Worm (Caenorhabditis elegans) whole organism, young adult: Measurements from ENCODE around the gene hot-7.
A peak's percentile ranks its signal among the peaks of the same experiment; 100 is the strongest.

Experiments used
- B0019.2 ChIP-seq: fragments of 200-800 bp; sonication (Bioruptor generic); conservative IDR thresholded peaks from 2 replicates; pipeline ENCODE4 v1.3.6; 2022; ENCODE audit warnings: missing genetic modification reagents, missing genetic modification characterization, missing compliant biosample characterization
- B0261.1 ChIP-seq: sonication (generic microtip); optimal IDR thresholded peaks from 2 replicates; lab custom pipeline; 2016; ENCODE audit warnings: mild to moderate bottlenecking, missing genetic modification characterization, moderate library complexity, missing compliant biosample characterization
- F22D6.2 ChIP-seq: sonication (generic microtip); optimal IDR thresholded peaks from 2 replicates; lab custom pipeline; 2016; ENCODE audit warnings: mild to moderate bottlenecking, missing genetic modification characterization, missing compliant biosample characterization
- F33H1.4 ChIP-seq: fragments of 200-800 bp; sonication (Bioruptor generic); IDR thresholded peaks from 2 replicates; pipeline ENCODE4 v1.3.6; 2022; ENCODE audit warnings: missing genetic modification reagents, missing genetic modification characterization, missing compliant biosample characterization
- F49E8.2 ChIP-seq: sonication (generic microtip); optimal IDR thresholded peaks from 3 replicates; lab custom pipeline; 2017; ENCODE audit warnings: missing genetic modification characterization, mild to moderate bottlenecking, missing compliant biosample characterization, antibody characterized with exemption, moderate library complexity; ENCODE audit not compliant: insufficient read depth
- K11D2.4 ChIP-seq: fragments of 200-800 bp; sonication (Bioruptor generic); IDR thresholded peaks from 2 replicates; pipeline ENCODE4 v1.3.6; 2022; ENCODE audit warnings: missing genetic modification reagents, missing genetic modification characterization, missing compliant biosample characterization
- T07F8.4 ChIP-seq: sonication (generic microtip); optimal IDR thresholded peaks from 2 replicates; lab custom pipeline; 2016; ENCODE audit warnings: mild to moderate bottlenecking, missing genetic modification characterization, moderate library complexity, missing compliant biosample characterization
- Y56A3A.18 ChIP-seq: fragments of 200-800 bp; sonication (Bioruptor generic); IDR thresholded peaks from 2 replicates; pipeline ENCODE4 v1.3.6; 2022; ENCODE audit warnings: missing genetic modification reagents, missing genetic modification characterization, missing compliant biosample characterization
- Y79H2A.3 ChIP-seq: fragments of 200-800 bp; sonication (Bioruptor generic); conservative IDR thresholded peaks from 2 replicates; pipeline ENCODE4 v1.3.6; 2022; ENCODE audit warnings: missing genetic modification reagents, missing genetic modification characterization, missing compliant biosample characterization
- ZK185.1 ChIP-seq: sonication (generic microtip); optimal IDR thresholded peaks from 2 replicates; lab custom pipeline; 2016; ENCODE audit warnings: mild to moderate bottlenecking, missing genetic modification characterization, missing compliant biosample characterization; ENCODE audit not compliant: poor library complexity, severe bottlenecking
- akir-1 ChIP-seq: fragments of 200-800 bp; sonication (Bioruptor generic); optimal IDR thresholded peaks from 2 replicates; lab custom pipeline; 2018; ENCODE audit warnings: mild to moderate bottlenecking, missing genetic modification characterization, moderate library complexity, missing compliant biosample characterization
- attf-6 ChIP-seq: fragments of 200-800 bp; sonication (Bioruptor generic); IDR thresholded peaks from 2 replicates; pipeline ENCODE4 v1.3.6; 2022; ENCODE audit warnings: missing genetic modification reagents, missing genetic modification characterization, missing compliant biosample characterization
- cebp-2 ChIP-seq: fragments of 200-800 bp; sonication (Bioruptor generic); IDR thresholded peaks from 2 replicates; pipeline ENCODE4 v1.3.6; 2022; ENCODE audit warnings: missing genetic modification characterization, missing compliant biosample characterization
- ceh-100 ChIP-seq: fragments of 200-800 bp; sonication (Bioruptor generic); IDR thresholded peaks from 2 replicates; pipeline ENCODE4 v1.3.6; 2022; ENCODE audit warnings: missing genetic modification reagents, missing genetic modification characterization, missing compliant biosample characterization
- ceh-40 ChIP-seq: fragments of 200-800 bp; sonication (Bioruptor generic); IDR thresholded peaks from 2 replicates; pipeline ENCODE4 v1.3.6; 2022; ENCODE audit warnings: missing genetic modification characterization, missing compliant biosample characterization
- die-1 ChIP-seq: sonication (generic microtip); optimal IDR thresholded peaks from 2 replicates; lab custom pipeline; 2016; ENCODE audit warnings: missing genotype, mild to moderate bottlenecking, missing genetic modification characterization, missing compliant biosample characterization
- dox-1 ChIP-seq: fragments of 200-800 bp; sonication (Bioruptor generic); IDR thresholded peaks from 2 replicates; pipeline ENCODE4 v1.3.6; 2022; ENCODE audit warnings: missing genetic modification reagents, missing genetic modification characterization, missing compliant biosample characterization
- dpl-1 ChIP-seq: fragments of 150-350 bp; optimal IDR thresholded peaks from 2 replicates; lab custom pipeline; 2014; ENCODE audit warnings: missing biosample characterization, missing genetic modification reagents, missing genetic modification characterization
- egl-18 ChIP-seq: fragments of 200-800 bp; sonication (Bioruptor generic); IDR thresholded peaks from 2 replicates; pipeline ENCODE4 v1.3.6; 2022; ENCODE audit warnings: missing genetic modification reagents, missing genetic modification characterization, missing compliant biosample characterization
- ekl-4 ChIP-seq: fragments of 200-800 bp; sonication (Bioruptor generic); IDR thresholded peaks from 2 replicates; pipeline ENCODE4 v1.3.6; 2022; ENCODE audit warnings: missing genetic modification reagents, missing genetic modification characterization, missing compliant biosample characterization
- ets-4 ChIP-seq: fragments of 200-800 bp; sonication (Bioruptor generic); optimal IDR thresholded peaks from 2 replicates; lab custom pipeline; 2018; ENCODE audit warnings: mild to moderate bottlenecking, missing genetic modification characterization, missing compliant biosample characterization
- gei-17 ChIP-seq: fragments of 200-800 bp; sonication (Bioruptor generic); optimal IDR thresholded peaks from 2 replicates; lab custom pipeline; 2018; ENCODE audit warnings: mild to moderate bottlenecking, missing genetic modification characterization, missing compliant biosample characterization
- him-1 ChIP-seq: sonication (generic microtip); optimal IDR thresholded peaks from 2 replicates; lab custom pipeline; 2016; ENCODE audit warnings: missing genotype, missing genetic modification reagents, missing genetic modification characterization, missing compliant biosample characterization
- hlh-26 ChIP-seq: fragments of 200-800 bp; sonication (Bioruptor generic); conservative IDR thresholded peaks from 2 replicates; pipeline ENCODE4 v1.3.6; 2022; ENCODE audit warnings: missing genetic modification reagents, missing genetic modification characterization, missing compliant biosample characterization
- let-607 ChIP-seq, 2 experiments: fragments of 200-800 bp in 1 of 2; sonication (Bioruptor generic) in 1 of 2; sonication (generic microtip) in 1 of 2; optimal IDR thresholded peaks; 2 replicates each; lab custom pipeline; 2016 to 2018; ENCODE audit warnings: mild to moderate bottlenecking in 2 of 2, missing compliant biosample characterization in 2 of 2, missing genetic modification characterization in 2 of 2, moderate library complexity in 2 of 2, missing genotype in 1 of 2
- lsy-27 ChIP-seq: sonication (generic microtip); optimal IDR thresholded peaks from 2 replicates; lab custom pipeline; 2017; ENCODE audit warnings: missing genetic modification characterization, mild to moderate bottlenecking, missing compliant biosample characterization, antibody characterized with exemption, missing genotype, borderline replicate concordance; ENCODE audit not compliant: insufficient read depth
- madf-3 ChIP-seq: fragments of 200-800 bp; sonication (Bioruptor generic); IDR thresholded peaks from 2 replicates; pipeline ENCODE4 v1.3.6; 2022; ENCODE audit warnings: missing genetic modification reagents, missing genetic modification characterization, missing compliant biosample characterization
- madf-8 ChIP-seq: fragments of 200-800 bp; sonication (Bioruptor generic); conservative IDR thresholded peaks from 2 replicates; pipeline ENCODE4 v1.3.6; 2022; ENCODE audit warnings: missing genetic modification reagents, missing genetic modification characterization, missing compliant biosample characterization
- mcd-1 ChIP-seq: fragments of 200-800 bp; sonication (Bioruptor generic); IDR thresholded peaks from 2 replicates; pipeline ENCODE4 v1.3.6; 2022; ENCODE audit warnings: missing genetic modification reagents, missing genetic modification characterization, missing compliant biosample characterization
- mel-28 ChIP-seq: sonication (generic microtip); optimal IDR thresholded peaks from 2 replicates; lab custom pipeline; 2016; ENCODE audit warnings: borderline replicate concordance, mild to moderate bottlenecking, missing genetic modification characterization, missing compliant biosample characterization
- mes-4 ChIP-seq: sonication (generic microtip); optimal IDR thresholded peaks from 2 replicates; lab custom pipeline; 2016; ENCODE audit warnings: missing genotype, missing genetic modification characterization, missing compliant biosample characterization
- mxl-1 ChIP-seq: sonication (generic microtip); optimal IDR thresholded peaks from 2 replicates; lab custom pipeline; 2016; ENCODE audit warnings: missing genetic modification characterization, missing compliant biosample characterization
- nfya-1 ChIP-seq: sonication (generic microtip); optimal IDR thresholded peaks from 2 replicates; lab custom pipeline; 2017; ENCODE audit warnings: antibody characterized with exemption, missing compliant biosample characterization, missing genetic modification characterization, borderline replicate concordance; ENCODE audit not compliant: insufficient read depth
- nfya-2 ChIP-seq: fragments of 200-800 bp; sonication (Bioruptor generic); IDR thresholded peaks from 2 replicates; pipeline ENCODE4 v1.3.6; 2022; ENCODE audit warnings: missing genetic modification reagents, missing genetic modification characterization, missing compliant biosample characterization
- nfyb-1 ChIP-seq: fragments of 200-800 bp; sonication (Bioruptor generic); IDR thresholded peaks from 2 replicates; pipeline ENCODE4 v1.3.6; 2022; ENCODE audit warnings: missing genetic modification reagents, missing genetic modification characterization, missing compliant biosample characterization
- nhr-80 ChIP-seq: sonication (generic microtip); optimal IDR thresholded peaks from 2 replicates; lab custom pipeline; 2016; ENCODE audit warnings: missing genetic modification characterization, missing compliant biosample characterization
- rec-8 ChIP-seq, 2 experiments: sonication (generic microtip); optimal IDR thresholded peaks; 2 replicates each; lab custom pipeline; 2016; ENCODE audit warnings: mild to moderate bottlenecking in 2 of 2, missing genetic modification characterization in 2 of 2, missing genetic modification reagents in 2 of 2, missing genotype in 2 of 2, missing biosample characterization in 1 of 2, missing compliant biosample characterization in 1 of 2, moderate library complexity in 1 of 2
- snpc-3.4 ChIP-seq: sonication (generic microtip); optimal IDR thresholded peaks from 2 replicates; lab custom pipeline; 2017; ENCODE audit warnings: missing genetic modification characterization, mild to moderate bottlenecking, missing compliant biosample characterization, antibody characterized with exemption, moderate library complexity, missing genotype, missing genetic modification reagents
- snpc-4 ChIP-seq, 5 experiments: fragments of 150-350 bp in 1 of 5; sonication (generic microtip) in 4 of 5; optimal IDR thresholded peaks; 2 replicates each; lab custom pipeline; 2014 to 2018; ENCODE audit warnings: missing genetic modification characterization in 5 of 5, missing biosample characterization in 3 of 5, antibody characterized with exemption in 2 of 5, mild to moderate bottlenecking in 2 of 5, missing compliant biosample characterization in 2 of 5, missing genotype in 2 of 5, moderate library complexity in 2 of 5, missing genetic modification reagents in 1 of 5
- somi-1 ChIP-seq: fragments of 200-800 bp; sonication (Bioruptor generic); optimal IDR thresholded peaks from 2 replicates; lab custom pipeline; 2018; ENCODE audit warnings: mild to moderate bottlenecking, missing genetic modification characterization, missing compliant biosample characterization
- unc-62 ChIP-seq: fragments of 150-350 bp; optimal IDR thresholded peaks from 2 replicates; lab custom pipeline; 2014; ENCODE audit warnings: missing biosample characterization, missing genetic modification reagents, missing genetic modification characterization
- xnd-1 ChIP-seq: sonication (generic microtip); optimal IDR thresholded peaks from 2 replicates; lab custom pipeline; 2016; ENCODE audit warnings: missing genotype, missing genetic modification reagents, missing genetic modification characterization, missing compliant biosample characterization
- zim-3 ChIP-seq: sonication (generic microtip); optimal IDR thresholded peaks from 2 replicates; lab custom pipeline; 2017; ENCODE audit warnings: mild to moderate bottlenecking, missing genetic modification characterization, moderate library complexity, missing compliant biosample characterization
- ztf-18 ChIP-seq: sonication (generic microtip); optimal IDR thresholded peaks from 2 replicates; lab custom pipeline; 2016; ENCODE audit warnings: missing genotype, mild to moderate bottlenecking, missing genetic modification characterization, missing compliant biosample characterization
- ztf-25 ChIP-seq: fragments of 200-800 bp; sonication (Bioruptor generic); IDR thresholded peaks from 2 replicates; pipeline ENCODE4 v1.3.6; 2022; ENCODE audit warnings: missing genetic modification reagents, missing genetic modification characterization, missing compliant biosample characterization
- ztf-26 ChIP-seq: sonication (generic microtip); optimal IDR thresholded peaks from 2 replicates; lab custom pipeline; 2017; ENCODE audit warnings: missing genetic modification characterization, missing compliant biosample characterization

The hot-7 gene

DNA sequence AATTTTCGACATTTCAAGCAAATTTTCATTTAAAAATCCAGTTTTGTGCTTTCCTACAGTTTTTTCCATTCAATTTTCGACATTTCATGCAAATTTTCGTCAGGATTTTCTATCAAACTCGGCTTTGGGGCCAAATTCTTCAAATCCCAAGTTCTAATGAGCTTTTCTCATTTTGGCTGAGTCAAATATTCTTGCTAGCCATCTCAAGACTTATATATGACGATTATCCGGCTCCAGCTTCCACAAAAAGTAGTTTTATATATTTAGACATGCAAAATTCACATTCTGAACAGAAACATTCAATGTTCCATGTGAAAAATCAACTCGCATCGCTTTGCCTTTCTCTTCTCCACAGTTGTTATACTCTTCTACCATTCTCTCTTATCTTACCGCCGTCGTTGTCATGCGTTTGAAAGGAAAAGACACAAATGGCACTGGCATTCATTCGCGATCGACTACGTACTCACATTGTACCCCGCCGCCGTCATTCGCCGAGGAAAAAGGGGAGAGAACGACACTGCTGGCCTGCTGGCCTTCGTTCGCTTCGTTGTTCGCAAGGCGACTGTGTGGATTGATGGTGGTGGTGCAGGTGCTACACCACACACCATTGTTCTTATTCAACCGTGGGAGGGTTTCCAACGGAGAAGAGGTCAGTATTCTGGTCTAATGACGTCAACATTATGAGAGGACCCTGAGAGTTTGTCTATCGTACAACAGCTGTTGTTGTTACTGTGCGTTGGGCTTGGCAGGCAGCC, 36.7 kb downstream of the hot-7 start (continued):
- no peak for TF ChIP-seq snpc-3.4
- TF ChIP-seq lsy-27 (tag; lab: Kevin White, UChicago) = no peak
- TF ChIP-seq die-1 (tag; lab: Kevin White, UChicago) = peak; percentile 18
- TF ChIP-seq dox-1 (GFP tag; lab: Robert Waterston, UW) = peak; percentile 43; the same call in 1 of the 2 replicates
- no peak for TF ChIP-seq madf-3
- TF ChIP-seq B0019.2 (GFP tag; lab: Robert Waterston, UW) = no peak
- TF ChIP-seq ztf-18 (tag; lab: Kevin White, UChicago) = peak; percentile 51
- TF ChIP-seq B0261.1 (tag; lab: Kevin White, UChicago) = no peak
- TF ChIP-seq attf-6 (GFP tag; lab: Robert Waterston, UW) = no peak
- no peak for TF ChIP-seq rec-8 (tag; optimal IDR thresholded peaks at IDR 0.05; lab: Kevin White, UChicago)
- TF ChIP-seq madf-8 (GFP tag; lab: Robert Waterston, UW) = no peak; the same call in 1 of the 2 replicates
- no peak for TF ChIP-seq cebp-2 (GFP tag; lab: Robert Waterston, UW)
- TF ChIP-seq let-607 (tag; optimal IDR thresholded peaks at IDR 0.05; lab: Kevin White, UChicago) = no peak
- peak; percentile 46 for TF ChIP-seq unc-62 (GFP tag; lab: Kevin White, UChicago)
- TF ChIP-seq F49E8.2 (tag; lab: Kevin White, UChicago) = no peak
- TF ChIP-seq xnd-1 (tag; lab: Kevin White, UChicago) = no peak
- peak; percentile 75 for TF ChIP-seq ets-4 (GFP tag; lab: Kevin White, UChicago)
- TF ChIP-seq snpc-4 (GFP tag; optimal IDR thresholded peaks at IDR 0.05; lab: Kevin White, UChicago) = no peak
- TF ChIP-seq snpc-4 (tag; optimal IDR thresholded peaks at IDR 0.05; lab: Kevin White, UChicago) = peak in 1 of 4 experiments; percentile 6
- TF ChIP-seq dpl-1 (GFP tag; lab: Kevin White, UChicago) = no peak
- TF ChIP-seq akir-1 (GFP tag; lab: Kevin White, UChicago) = no peak
- TF ChIP-seq him-1 (tag; lab: Kevin White, UChicago) = no peak
- no peak for TF ChIP-seq ekl-4 (GFP tag; lab: Robert Waterston, UW)
- no peak for TF ChIP-seq gei-17 (GFP tag; lab: Kevin White, UChicago)
- TF ChIP-seq somi-1 = no peak
- TF ChIP-seq ztf-25 (GFP tag; lab: Robert Waterston, UW) = no peak
- TF ChIP-seq nfyb-1 = peak; percentile 54; the same call in 1 of the 2 replicates
- peak; percentile 28; the same call in 1 of the 2 replicates for TF ChIP-seq mcd-1 (GFP tag; lab: Robert Waterston, UW)
- no peak for TF ChIP-seq nfya-2 (GFP tag; lab: Robert Waterston, UW)
- TF ChIP-seq ztf-26 (tag; lab: Kevin White, UChicago) = no peak
- TF ChIP-seq nfya-1 = no peak
- TF ChIP-seq ZK185.1 = no peak
- no peak for TF ChIP-seq K11D2.4
- no peak for TF ChIP-seq mel-28 (tag; lab: Kevin White, UChicago)
- TF ChIP-seq ceh-40 (GFP tag; lab: Robert Waterston, UW) = no peak
- 0 out of 2 replicates have a peak, but pooled peaks have one; percentile 11 for TF ChIP-seq Y79H2A.3 (GFP tag; lab: Robert Waterston, UW)
- no peak for TF ChIP-seq T07F8.4 (tag; lab: Kevin White, UChicago)
- TF ChIP-seq hlh-26 (GFP tag; lab: Robert Waterston, UW) = no peak
- no peak for TF ChIP-seq mes-4 (tag; lab: Kevin White, UChicago)
- TF ChIP-seq F22D6.2 (tag; lab: Kevin White, UChicago) = no peak
- TF ChIP-seq F33H1.4 (GFP tag; lab: Robert Waterston, UW) = no peak
- no peak for TF ChIP-seq ceh-100 (GFP tag; lab: Robert Waterston, UW)
- TF ChIP-seq mxl-1 = no peak
- no peak for TF ChIP-seq Y56A3A.18 (GFP tag; lab: Robert Waterston, UW)
- TF ChIP-seq egl-18 (GFP tag; lab: Robert Waterston, UW) = no peak
- no peak for TF ChIP-seq zim-3 (tag; lab: Kevin White, UChicago)
- TF ChIP-seq nhr-80 (tag; lab: Kevin White, UChicago) = peak; percentile 90
